Fruit fly (Drosophila melanogaster) whole organism, adult: ENCODE data around the gene Ptp4E.

Experiments used
- CG12768 ChIP-seq: fragments of 200-800 bp; sonication (Bioruptor generic); optimal IDR thresholded peaks from 2 replicates; lab custom pipeline; 2017; ENCODE audit warnings: missing biosample characterization, missing genetic modification characterization, mild to moderate bottlenecking, moderate library complexity, missing genetic modification reagents
- CG14711 ChIP-seq: fragments of 200-800 bp; sonication (Bioruptor generic); optimal IDR thresholded peaks from 2 replicates; lab custom pipeline; 2018; ENCODE audit warnings: missing biosample characterization, mild to moderate bottlenecking, missing genetic modification characterization, moderate library complexity
- CG5204 ChIP-seq: fragments of 200-800 bp; sonication (Bioruptor generic); optimal IDR thresholded peaks from 2 replicates; lab custom pipeline; 2016; ENCODE audit warnings: missing biosample characterization, missing genetic modification characterization
- CG7045 ChIP-seq: fragments of 200-800 bp; sonication (Bioruptor generic); optimal IDR thresholded peaks from 2 replicates; lab custom pipeline; 2017; ENCODE audit warnings: missing biosample characterization, mild to moderate bottlenecking, missing genetic modification characterization
- CG7101 ChIP-seq: fragments of 200-800 bp; sonication (Bioruptor generic); optimal IDR thresholded peaks from 2 replicates; lab custom pipeline; 2018; ENCODE audit warnings: missing biosample characterization, mild to moderate bottlenecking, missing genetic modification characterization, moderate library complexity
- Clk ChIP-seq: fragments of 200-800 bp; sonication (Bioruptor generic); optimal IDR thresholded peaks from 2 replicates; lab custom pipeline; 2017; ENCODE audit warnings: missing biosample characterization, missing genetic modification characterization
- Crg-1 ChIP-seq: fragments of 200-800 bp; sonication (Bioruptor generic); optimal IDR thresholded peaks from 2 replicates; lab custom pipeline; 2016; ENCODE audit warnings: missing biosample characterization, missing genetic modification characterization
- Mnt ChIP-seq: fragments of 200-800 bp; sonication (Bioruptor generic); optimal IDR thresholded peaks from 2 replicates; lab custom pipeline; 2016; ENCODE audit warnings: missing biosample characterization, mild to moderate bottlenecking, missing genetic modification characterization
- cic ChIP-seq: fragments of 200-800 bp; sonication (Bioruptor generic); optimal IDR thresholded peaks from 2 replicates; lab custom pipeline; 2017; ENCODE audit warnings: missing biosample characterization, mild to moderate bottlenecking, missing genetic modification characterization, moderate library complexity
- cnc ChIP-seq, 2 experiments: fragments of >200 bp; optimal IDR thresholded peaks; 2 replicates each; lab custom pipeline; 2017
- kay ChIP-seq: fragments of 200-800 bp; sonication (Bioruptor generic); peaks from one replicate; lab custom pipeline; 2016; ENCODE audit warnings: missing biosample characterization, missing genetic modification characterization, borderline replicate concordance
- pad ChIP-seq: fragments of 200-800 bp; sonication (Bioruptor generic); optimal IDR thresholded peaks from 3 replicates; lab custom pipeline; 2017; ENCODE audit warnings: missing biosample characterization, missing genetic modification characterization, mild to moderate bottlenecking, moderate library complexity, missing genetic modification reagents
- tj ChIP-seq: fragments of 200-800 bp; sonication (Bioruptor generic); optimal IDR thresholded peaks from 3 replicates; lab custom pipeline; 2017; ENCODE audit warnings: missing biosample characterization, mild to moderate bottlenecking, missing genetic modification characterization, moderate library complexity

- TF ChIP-seq pad (GFP tag; lab: Kevin White, UChicago) (no peak), Clk (GFP tag; lab: Kevin White, UChicago) (no peak), Crg-1 (no peak), cnc (optimal IDR thresholded peaks at IDR 0.05; lab: Kevin White, UChicago) (no peak), tj (GFP tag; lab: Kevin White, UChicago) (no peak), CG14711 (tag; lab: Kevin White, UChicago) (no peak), cic (no peak), CG5204 (GFP tag; lab: Kevin White, UChicago) (no peak), CG7101 (no peak), CG7045 (GFP tag; lab: Kevin White, UChicago) (no peak), kay (GFP tag; lab: Kevin White, UChicago) (no peak), Mnt (GFP tag; lab: Kevin White, UChicago) (no peak), CG12768 (GFP tag; lab: Kevin White, UChicago) (no peak)
These were observed 44.3 kb upstream of the Ptp4E start for dm6 chrX:4894596-4894995.
